Fruit fly (Drosophila melanogaster) whole organism, prepupa: Measurements from ENCODE around the gene Orp8.

Experiments
- CG10631 ChIP-seq: fragments of 200-800 bp; sonication (Bioruptor generic); optimal IDR thresholded peaks from 2 replicates; lab custom pipeline; 2016; ENCODE audit warnings: missing biosample characterization, missing genetic modification characterization
- CG10669 ChIP-seq: fragments of 200-800 bp; sonication (Bioruptor generic); optimal IDR thresholded peaks from 3 replicates; lab custom pipeline; 2018; ENCODE audit warnings: missing biosample characterization, mild to moderate bottlenecking, missing genetic modification characterization, moderate library complexity
- CG11902 ChIP-seq: fragments of 200-800 bp; sonication (Bioruptor generic); optimal IDR thresholded peaks from 3 replicates; lab custom pipeline; 2016; ENCODE audit warnings: missing biosample characterization, missing genetic modification characterization
- CG15336 ChIP-seq: fragments of 200-800 bp; sonication (Bioruptor generic); IDR thresholded peaks from 2 replicates; pipeline ENCODE4 v1.3.6; 2022; ENCODE audit warnings: missing biosample characterization, missing genetic modification characterization
- CG1621 ChIP-seq: fragments of 200-800 bp; sonication (Bioruptor generic); optimal IDR thresholded peaks from 3 replicates; lab custom pipeline; 2018; ENCODE audit warnings: missing biosample characterization, mild to moderate bottlenecking, missing genetic modification characterization
- CG16779 ChIP-seq: fragments of 200-800 bp; sonication (Bioruptor generic); optimal IDR thresholded peaks from 3 replicates; lab custom pipeline; 2017; ENCODE audit warnings: missing biosample characterization, mild to moderate bottlenecking, missing genetic modification characterization
- CG31627 ChIP-seq: fragments of 200-800 bp; sonication (Bioruptor generic); optimal IDR thresholded peaks from 3 replicates; lab custom pipeline; 2016; ENCODE audit warnings: missing biosample characterization, missing genetic modification characterization
- CG3919 ChIP-seq: fragments of 200-800 bp; sonication (Bioruptor generic); optimal IDR thresholded peaks from 3 replicates; lab custom pipeline; 2016; ENCODE audit warnings: missing biosample characterization, missing genetic modification characterization
- CG6163 ChIP-seq: fragments of 200-800 bp; sonication (Bioruptor generic); IDR thresholded peaks from 3 replicates; pipeline ENCODE4 v1.3.6; 2022; ENCODE audit warnings: missing biosample characterization, missing genetic modification characterization
- CG6276 ChIP-seq: fragments of 200-800 bp; sonication (Bioruptor generic); optimal IDR thresholded peaks from 2 replicates; lab custom pipeline; 2017; ENCODE audit warnings: missing biosample characterization, mild to moderate bottlenecking, missing genetic modification characterization
- CG6854 ChIP-seq: fragments of 200-800 bp; sonication (Bioruptor generic); optimal IDR thresholded peaks from 2 replicates; lab custom pipeline; 2017; ENCODE audit warnings: missing biosample characterization, mild to moderate bottlenecking, missing genetic modification characterization
- CG7368 ChIP-seq: fragments of 200-800 bp; sonication (Bioruptor generic); optimal IDR thresholded peaks from 3 replicates; lab custom pipeline; 2016; ENCODE audit warnings: missing biosample characterization, missing genetic modification characterization
- CG8319 ChIP-seq: fragments of 200-800 bp; sonication (Bioruptor generic); optimal IDR thresholded peaks from 3 replicates; lab custom pipeline; 2016; ENCODE audit warnings: missing biosample characterization, missing genetic modification characterization
- CG9139 ChIP-seq: fragments of 200-800 bp; sonication (Bioruptor generic); optimal IDR thresholded peaks from 3 replicates; lab custom pipeline; 2017; ENCODE audit warnings: missing biosample characterization, mild to moderate bottlenecking, missing genetic modification characterization
- Eip78C ChIP-seq: fragments of 200-800 bp; sonication (Bioruptor generic); peaks from one replicate; lab custom pipeline; 2016; ENCODE audit warnings: missing biosample characterization, missing genetic modification characterization
- Ets96B ChIP-seq: fragments of 200-800 bp; optimal IDR thresholded peaks from 2 replicates; lab custom pipeline; 2019; ENCODE audit warnings: missing biosample characterization, mild to moderate bottlenecking, missing genetic modification characterization, moderate library complexity
- Gug ChIP-seq: fragments of 200-800 bp; sonication (Bioruptor generic); IDR thresholded peaks from 2 replicates; pipeline ENCODE4 v1.3.6; 2022; ENCODE audit warnings: missing biosample characterization, missing genetic modification characterization
- Hr38 ChIP-seq: sonication (Bioruptor generic); optimal IDR thresholded peaks from 2 replicates; lab custom pipeline; 2016; ENCODE audit warnings: missing biosample characterization, missing genetic modification characterization
- Hr4 ChIP-seq: fragments of 200-800 bp; sonication (Bioruptor generic); optimal IDR thresholded peaks from 3 replicates; lab custom pipeline; 2016; ENCODE audit warnings: missing biosample characterization, missing genetic modification characterization
- Lpt ChIP-seq: fragments of 200-800 bp; sonication (Bioruptor generic); optimal IDR thresholded peaks from 3 replicates; lab custom pipeline; 2016; ENCODE audit warnings: missing biosample characterization, missing genetic modification characterization
- Met ChIP-seq: fragments of 200-800 bp; sonication (Bioruptor generic); optimal IDR thresholded peaks from 3 replicates; lab custom pipeline; 2016; ENCODE audit warnings: missing biosample characterization, missing genetic modification characterization
- Sox102F ChIP-seq: fragments of 200-800 bp; sonication (Bioruptor generic); optimal IDR thresholded peaks from 2 replicates; lab custom pipeline; 2016; ENCODE audit warnings: missing biosample characterization, mild to moderate bottlenecking, missing genetic modification characterization
- Sox15 ChIP-seq: fragments of 200-800 bp; sonication (Bioruptor generic); optimal IDR thresholded peaks from 3 replicates; lab custom pipeline; 2016; ENCODE audit warnings: missing biosample characterization, missing genetic modification characterization
- achi ChIP-seq: fragments of 200-800 bp; sonication (Bioruptor generic); optimal IDR thresholded peaks from 3 replicates; lab custom pipeline; 2016; ENCODE audit warnings: missing biosample characterization, missing genetic modification characterization
- acj6 ChIP-seq: fragments of 200-800 bp; sonication (Bioruptor generic); optimal IDR thresholded peaks from 3 replicates; lab custom pipeline; 2016; ENCODE audit warnings: missing biosample characterization, missing genetic modification characterization
- dsx ChIP-seq: fragments of 200-800 bp; optimal IDR thresholded peaks from 3 replicates; lab custom pipeline; 2019; ENCODE audit warnings: missing biosample characterization, mild to moderate bottlenecking, missing genetic modification characterization, moderate library complexity; ENCODE audit not compliant: poor library complexity, severe bottlenecking
- eg ChIP-seq: fragments of 200-800 bp; sonication (Bioruptor generic); IDR thresholded peaks from 3 replicates; pipeline ENCODE4 v1.3.6; 2022; ENCODE audit warnings: missing biosample characterization, missing genetic modification characterization
- fkh ChIP-seq: fragments of 200-800 bp; sonication (Bioruptor generic); optimal IDR thresholded peaks from 3 replicates; lab custom pipeline; 2017; ENCODE audit warnings: missing biosample characterization, mild to moderate bottlenecking, missing genetic modification characterization, moderate library complexity
- lz ChIP-seq: fragments of 200-800 bp; sonication (Bioruptor generic); optimal IDR thresholded peaks from 3 replicates; lab custom pipeline; 2016; ENCODE audit warnings: missing biosample characterization, missing genetic modification characterization
- net ChIP-seq: fragments of 200-800 bp; sonication (Bioruptor generic); optimal IDR thresholded peaks from 3 replicates; lab custom pipeline; 2016; ENCODE audit warnings: missing biosample characterization, missing genetic modification characterization
- spab ChIP-seq: fragments of 200-800 bp; sonication (Bioruptor generic); optimal IDR thresholded peaks from 2 replicates; lab custom pipeline; 2017; ENCODE audit warnings: missing biosample characterization, mild to moderate bottlenecking, missing genetic modification characterization, missing genetic modification reagents
- ss ChIP-seq, 2 experiments: fragments of 200-800 bp; sonication (Bioruptor generic); optimal IDR thresholded peaks; 2 replicates in 1 of 2; 3 replicates in 1 of 2; lab custom pipeline; 2017 to 2018; ENCODE audit warnings: mild to moderate bottlenecking in 2 of 2, missing biosample characterization in 2 of 2, missing genetic modification characterization in 2 of 2, moderate library complexity in 1 of 2
- svp ChIP-seq: fragments of 200-800 bp; sonication (Bioruptor generic); peaks from one replicate; lab custom pipeline; 2016; ENCODE audit warnings: missing biosample characterization, missing genetic modification characterization
- vri ChIP-seq: fragments of 200-800 bp; sonication (Bioruptor generic); optimal IDR thresholded peaks from 3 replicates; lab custom pipeline; 2016; ENCODE audit warnings: missing biosample characterization, mild to moderate bottlenecking, missing genetic modification characterization

The Orp8 gene

DNA sequence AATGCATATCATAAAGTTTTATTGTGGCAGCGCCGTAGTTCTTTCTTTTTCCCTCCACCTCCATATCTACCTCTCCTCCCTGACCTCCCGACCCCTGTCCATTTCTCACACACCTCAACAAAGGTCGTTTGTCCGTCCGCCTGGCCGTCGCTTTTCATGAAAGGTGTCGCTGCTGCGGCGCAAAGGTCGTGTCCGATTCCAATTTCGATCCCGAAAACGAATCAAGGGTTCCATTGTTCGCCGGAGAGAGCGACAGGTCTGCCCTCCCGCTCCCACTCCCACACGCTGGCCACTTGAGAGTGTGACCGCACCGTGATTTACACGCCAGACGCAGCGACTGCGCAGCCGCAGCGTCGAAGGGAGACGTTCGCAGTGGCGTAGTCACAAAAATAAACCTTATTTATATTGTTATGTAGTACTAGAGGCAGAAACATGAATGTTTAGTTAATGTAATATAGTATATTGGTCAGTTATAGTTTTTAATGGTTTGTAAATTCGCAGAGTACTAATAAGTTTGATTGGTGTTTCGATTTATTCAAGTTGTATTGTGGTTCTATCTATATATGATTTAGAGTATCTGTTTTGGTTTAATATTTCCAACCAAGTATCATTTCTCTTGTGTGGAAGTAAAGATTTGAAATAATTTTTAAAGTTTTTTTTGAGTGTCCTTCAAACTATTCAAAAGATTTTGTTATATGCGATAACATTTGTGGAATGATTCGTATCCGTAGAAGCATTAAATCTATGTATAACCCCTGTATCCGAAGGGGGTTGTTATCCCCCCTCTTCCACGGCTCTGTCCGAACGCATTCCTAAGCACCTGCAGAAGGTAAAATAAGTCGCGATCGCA lies 16.9 kb upstream of the Orp8 start (continued):
- TF ChIP-seq eg (no peak), Gug (no peak), CG6276 (GFP tag; lab: Kevin White, UChicago) (no peak), Eip78C (GFP tag; lab: Kevin White, UChicago) (peak; percentile 96), CG31627 (GFP tag; lab: Kevin White, UChicago) (peak; percentile 86), CG15336 (GFP tag; lab: Robert Waterston, UW) (no peak), spab (peak; percentile 87), CG1621 (tag; lab: Kevin White, UChicago) (peak; percentile 42), CG9139 (GFP tag; lab: Kevin White, UChicago) (peak; percentile 42), vri (GFP tag; lab: Kevin White, UChicago) (no peak)

DNA sequence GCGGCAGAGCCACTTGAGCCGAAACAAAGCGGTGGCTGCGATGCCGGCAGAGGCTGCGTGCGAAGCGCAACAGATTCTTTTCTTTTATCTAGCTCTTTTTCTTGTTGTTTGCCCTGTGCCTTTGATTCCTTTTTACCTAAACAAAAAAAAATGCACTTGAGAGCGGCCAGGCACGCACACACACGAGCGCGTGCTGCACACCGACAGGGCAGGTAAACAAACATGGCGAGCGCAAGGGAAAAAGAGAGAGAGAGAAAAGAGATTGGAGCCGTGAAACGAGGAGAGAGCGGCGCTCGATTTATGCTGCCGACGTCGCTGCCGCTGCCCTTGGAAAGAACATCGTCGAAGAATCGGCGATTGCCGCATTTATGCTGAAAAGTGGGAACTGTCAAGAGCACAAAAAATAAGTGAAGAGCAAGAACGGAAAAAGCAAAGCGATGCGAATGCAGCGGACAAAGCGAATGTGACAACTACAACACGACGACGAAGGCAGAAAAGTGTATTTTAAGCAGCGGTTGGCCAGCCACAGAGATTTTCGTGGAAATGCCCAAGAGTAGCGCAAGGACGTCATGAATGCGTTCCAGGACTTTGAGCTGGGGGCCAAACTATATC lies 16.2 kb upstream of the Orp8 start:
- TF ChIP-seq CG10669 (GFP tag; lab: Kevin White, UChicago) (no peak), lz (GFP tag; lab: Kevin White, UChicago) (no peak), CG6854 (GFP tag; lab: Kevin White, UChicago) (peak; percentile 53), CG15336 (GFP tag; lab: Robert Waterston, UW) (0 out of 2 replicates have a peak, but pooled peaks have one; percentile 10), ss (GFP tag; optimal IDR thresholded peaks at IDR 0.05; lab: Kevin White, UChicago) (peak in 1 of 2 experiments; percentile 70), Lpt (GFP tag; lab: Kevin White, UChicago) (peak; percentile 35)

DNA sequence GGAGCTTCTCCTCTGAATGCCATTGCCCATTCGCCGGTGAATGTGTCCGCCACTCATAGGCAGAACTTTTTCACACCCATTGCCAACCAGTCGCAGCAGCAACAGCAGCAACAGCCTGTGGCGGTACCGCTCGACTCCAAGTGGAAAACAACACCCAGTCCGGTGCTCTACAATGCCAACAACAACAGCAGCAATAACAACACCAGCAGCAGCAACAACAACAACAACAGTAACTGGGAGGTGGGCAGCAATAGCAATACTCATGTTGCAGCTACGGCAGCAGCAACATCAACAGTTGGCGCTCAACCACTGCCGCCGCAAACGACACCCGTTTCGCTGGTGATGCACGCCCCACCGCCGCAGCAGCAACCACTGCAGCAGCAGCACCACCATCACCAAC lies 15.5 kb upstream of the Orp8 start:
- no peak for TF ChIP-seq spab
- no peak for TF ChIP-seq fkh (GFP tag; lab: Kevin White, UChicago)
- TF ChIP-seq Hr4 (GFP tag; lab: Kevin White, UChicago) = no peak
- TF ChIP-seq Met (GFP tag; lab: Kevin White, UChicago) = no peak
- TF ChIP-seq CG6276 (GFP tag; lab: Kevin White, UChicago) = no peak
- no peak for TF ChIP-seq acj6
- TF ChIP-seq ss (GFP tag; optimal IDR thresholded peaks at IDR 0.05; lab: Kevin White, UChicago) = no peak
- no peak for TF ChIP-seq CG7368 (GFP tag; lab: Kevin White, UChicago)
- no peak for TF ChIP-seq Sox15 (GFP tag; lab: Kevin White, UChicago)
- no peak for TF ChIP-seq Ets96B (tag; lab: Kevin White, UChicago)
- no peak for TF ChIP-seq CG8319 (GFP tag; lab: Kevin White, UChicago)
- TF ChIP-seq CG16779 = no peak
- TF ChIP-seq CG1621 (tag; lab: Kevin White, UChicago) = no peak
- TF ChIP-seq eg = no peak
- no peak for TF ChIP-seq svp (GFP tag; lab: Kevin White, UChicago)
- TF ChIP-seq Sox102F (GFP tag; lab: Kevin White, UChicago) = no peak
- no peak for TF ChIP-seq Hr38 (GFP tag; lab: Kevin White, UChicago)
- no peak for TF ChIP-seq net (GFP tag; lab: Kevin White, UChicago)
- no peak for TF ChIP-seq achi (GFP tag; lab: Kevin White, UChicago)
- no peak for TF ChIP-seq CG10631 (GFP tag; lab: Kevin White, UChicago)

- TF ChIP-seq CG3919 (no peak), CG8319 (GFP tag; lab: Kevin White, UChicago) (no peak), dsx (GFP tag; lab: Kevin White, UChicago) (no peak), Hr4 (GFP tag; lab: Kevin White, UChicago) (no peak), CG11902 (GFP tag; lab: Kevin White, UChicago) (no peak), CG6163 (GFP tag; lab: Robert Waterston, UW) (no peak), CG1621 (tag; lab: Kevin White, UChicago) (no peak)
Observed at dm6 chr3R:20304877-20305276, 4.3 kb upstream of the Orp8 start, which contains the start of gene CG4367. CG4367 (minus strand) TSS chr3R:20304977.
